Worm (Caenorhabditis elegans) whole organism, young adult: ENCODE results near the gene ztf-7.

Experiments
- B0261.1 ChIP-seq: sonication (generic microtip); optimal IDR thresholded peaks from 2 replicates; lab custom pipeline; 2016; ENCODE audit warnings: mild to moderate bottlenecking, missing genetic modification characterization, moderate library complexity, missing compliant biosample characterization
- B0336.3 ChIP-seq: fragments of 200-800 bp; sonication (Bioruptor generic); IDR thresholded peaks from 2 replicates; pipeline ENCODE4 v1.3.6; 2022; ENCODE audit warnings: missing genetic modification characterization, missing compliant biosample characterization
- C06A6.2 ChIP-seq: fragments of 200-800 bp; sonication (Bioruptor generic); conservative IDR thresholded peaks from 2 replicates; pipeline ENCODE4 v1.3.6; 2022; ENCODE audit warnings: missing genetic modification characterization, missing compliant biosample characterization
- F10E7.11 ChIP-seq: sonication (generic microtip); optimal IDR thresholded peaks from 2 replicates; lab custom pipeline; 2017; ENCODE audit warnings: mild to moderate bottlenecking, missing genetic modification characterization, moderate library complexity, missing compliant biosample characterization
- F22D6.2 ChIP-seq: sonication (generic microtip); optimal IDR thresholded peaks from 2 replicates; lab custom pipeline; 2016; ENCODE audit warnings: mild to moderate bottlenecking, missing genetic modification characterization, missing compliant biosample characterization
- F23B12.7 ChIP-seq: sonication (generic microtip); optimal IDR thresholded peaks from 2 replicates; lab custom pipeline; 2017; ENCODE audit warnings: missing genetic modification characterization, mild to moderate bottlenecking, missing compliant biosample characterization, antibody characterized with exemption, moderate library complexity; ENCODE audit not compliant: insufficient read depth
- F37B4.10 ChIP-seq: fragments of 200-800 bp; sonication (Bioruptor generic); IDR thresholded peaks from 2 replicates; pipeline ENCODE4 v1.3.6; 2022; ENCODE audit warnings: missing genetic modification characterization, missing compliant biosample characterization
- F39B2.1 ChIP-seq: fragments of 200-800 bp; sonication (Bioruptor generic); IDR thresholded peaks from 2 replicates; pipeline ENCODE4 v1.3.6; 2022; ENCODE audit warnings: missing genetic modification reagents, missing genetic modification characterization, missing compliant biosample characterization
- F52B5.7 ChIP-seq: sonication (generic microtip); optimal IDR thresholded peaks from 2 replicates; lab custom pipeline; 2016; ENCODE audit warnings: mild to moderate bottlenecking, missing genetic modification characterization, missing compliant biosample characterization
- F57C9.4 ChIP-seq: sonication (generic microtip); optimal IDR thresholded peaks from 2 replicates; lab custom pipeline; 2017; ENCODE audit warnings: mild to moderate bottlenecking, missing genetic modification characterization, missing compliant biosample characterization
- T26A5.8 ChIP-seq: sonication (generic microtip); optimal IDR thresholded peaks from 2 replicates; lab custom pipeline; 2016; ENCODE audit warnings: missing genetic modification characterization, missing compliant biosample characterization
- Y53G8AR.9 ChIP-seq: fragments of 200-800 bp; sonication (Bioruptor generic); conservative IDR thresholded peaks from 2 replicates; pipeline ENCODE4 v1.3.6; 2022; ENCODE audit warnings: missing genetic modification reagents, missing genetic modification characterization, missing compliant biosample characterization
- Y79H2A.3 ChIP-seq: fragments of 200-800 bp; sonication (Bioruptor generic); conservative IDR thresholded peaks from 2 replicates; pipeline ENCODE4 v1.3.6; 2022; ENCODE audit warnings: missing genetic modification reagents, missing genetic modification characterization, missing compliant biosample characterization
- akir-1 ChIP-seq: fragments of 200-800 bp; sonication (Bioruptor generic); optimal IDR thresholded peaks from 2 replicates; lab custom pipeline; 2018; ENCODE audit warnings: mild to moderate bottlenecking, missing genetic modification characterization, moderate library complexity, missing compliant biosample characterization
- atf-7 ChIP-seq: sonication (generic microtip); optimal IDR thresholded peaks from 2 replicates; lab custom pipeline; 2017; ENCODE audit warnings: mild to moderate bottlenecking, missing genetic modification characterization, missing compliant biosample characterization
- attf-5 ChIP-seq: fragments of 200-800 bp; sonication (Bioruptor generic); optimal IDR thresholded peaks from 2 replicates; lab custom pipeline; 2018; ENCODE audit warnings: mild to moderate bottlenecking, missing genetic modification characterization, missing compliant biosample characterization
- attf-6 ChIP-seq: fragments of 200-800 bp; sonication (Bioruptor generic); IDR thresholded peaks from 2 replicates; pipeline ENCODE4 v1.3.6; 2022; ENCODE audit warnings: missing genetic modification reagents, missing genetic modification characterization, missing compliant biosample characterization
- bed-1 ChIP-seq: fragments of 200-800 bp; sonication (Bioruptor generic); IDR thresholded peaks from 2 replicates; pipeline ENCODE4 v1.3.6; 2022; ENCODE audit warnings: missing genetic modification reagents, missing genetic modification characterization, missing compliant biosample characterization
- cebp-1 ChIP-seq, 2 experiments: fragments of 200-800 bp in 1 of 2; sonication (Bioruptor generic) in 1 of 2; sonication (generic microtip) in 1 of 2; IDR thresholded peaks in 1 of 2; optimal IDR thresholded peaks in 1 of 2; 2 replicates each; pipeline versions ENCODE4 v1.3.6 to Lab custom; 2017 to 2022; ENCODE audit warnings: missing compliant biosample characterization in 2 of 2, missing genetic modification characterization in 2 of 2, mild to moderate bottlenecking in 1 of 2, missing genetic modification reagents in 1 of 2, moderate library complexity in 1 of 2
- ceh-27 ChIP-seq: fragments of 200-800 bp; sonication (Bioruptor generic); optimal IDR thresholded peaks from 2 replicates; lab custom pipeline; 2018; ENCODE audit warnings: mild to moderate bottlenecking, missing genetic modification characterization, moderate library complexity, missing compliant biosample characterization
- ceh-79 ChIP-seq: sonication (generic microtip); optimal IDR thresholded peaks from 2 replicates; lab custom pipeline; 2017; ENCODE audit warnings: mild to moderate bottlenecking, missing genetic modification characterization, missing compliant biosample characterization
- die-1 ChIP-seq: sonication (generic microtip); optimal IDR thresholded peaks from 2 replicates; lab custom pipeline; 2016; ENCODE audit warnings: missing genotype, mild to moderate bottlenecking, missing genetic modification characterization, missing compliant biosample characterization
- dpl-1 ChIP-seq: fragments of 150-350 bp; optimal IDR thresholded peaks from 2 replicates; lab custom pipeline; 2014; ENCODE audit warnings: missing biosample characterization, missing genetic modification reagents, missing genetic modification characterization
- egl-44 ChIP-seq: fragments of 200-800 bp; sonication (Bioruptor generic); IDR thresholded peaks from 2 replicates; pipeline ENCODE4 v1.3.6; 2022; ENCODE audit warnings: missing genetic modification reagents, missing genetic modification characterization, missing compliant biosample characterization
- ekl-4 ChIP-seq: fragments of 200-800 bp; sonication (Bioruptor generic); IDR thresholded peaks from 2 replicates; pipeline ENCODE4 v1.3.6; 2022; ENCODE audit warnings: missing genetic modification reagents, missing genetic modification characterization, missing compliant biosample characterization
- ets-4 ChIP-seq: fragments of 200-800 bp; sonication (Bioruptor generic); optimal IDR thresholded peaks from 2 replicates; lab custom pipeline; 2018; ENCODE audit warnings: mild to moderate bottlenecking, missing genetic modification characterization, missing compliant biosample characterization
- gei-17 ChIP-seq: fragments of 200-800 bp; sonication (Bioruptor generic); optimal IDR thresholded peaks from 2 replicates; lab custom pipeline; 2018; ENCODE audit warnings: mild to moderate bottlenecking, missing genetic modification characterization, missing compliant biosample characterization
- hsf-1 ChIP-seq: fragments of 200-800 bp; sonication (Bioruptor generic); IDR thresholded peaks from 2 replicates; pipeline ENCODE4 v1.3.6; 2022; ENCODE audit warnings: missing genetic modification reagents, missing genetic modification characterization, missing compliant biosample characterization
- let-526 ChIP-seq: fragments of 200-800 bp; sonication (Bioruptor generic); IDR thresholded peaks from 2 replicates; pipeline ENCODE4 v1.3.6; 2022; ENCODE audit warnings: missing genetic modification reagents, missing genetic modification characterization, missing compliant biosample characterization
- lin-26 ChIP-seq: fragments of 200-800 bp; sonication (Bioruptor generic); IDR thresholded peaks from 2 replicates; pipeline ENCODE4 v1.3.6; 2022; ENCODE audit warnings: missing genetic modification reagents, missing genetic modification characterization, missing compliant biosample characterization
- lin-40 ChIP-seq: sonication (generic microtip); optimal IDR thresholded peaks from 2 replicates; lab custom pipeline; 2016; ENCODE audit warnings: missing genetic modification characterization, mild to moderate bottlenecking, missing compliant biosample characterization, missing genotype, missing genetic modification reagents
- lin-54 ChIP-seq: fragments of 200-800 bp; sonication (Bioruptor generic); optimal IDR thresholded peaks from 2 replicates; lab custom pipeline; 2018; ENCODE audit warnings: mild to moderate bottlenecking, missing genetic modification characterization, missing compliant biosample characterization
- lsl-1 ChIP-seq: fragments of 200-800 bp; sonication (Bioruptor generic); optimal IDR thresholded peaks from 2 replicates; lab custom pipeline; 2018; ENCODE audit warnings: mild to moderate bottlenecking, missing genetic modification characterization, moderate library complexity, missing compliant biosample characterization
- lsy-27 ChIP-seq: sonication (generic microtip); optimal IDR thresholded peaks from 2 replicates; lab custom pipeline; 2017; ENCODE audit warnings: missing genetic modification characterization, mild to moderate bottlenecking, missing compliant biosample characterization, antibody characterized with exemption, missing genotype, borderline replicate concordance; ENCODE audit not compliant: insufficient read depth
- madf-3 ChIP-seq: fragments of 200-800 bp; sonication (Bioruptor generic); IDR thresholded peaks from 2 replicates; pipeline ENCODE4 v1.3.6; 2022; ENCODE audit warnings: missing genetic modification reagents, missing genetic modification characterization, missing compliant biosample characterization
- madf-8 ChIP-seq: fragments of 200-800 bp; sonication (Bioruptor generic); conservative IDR thresholded peaks from 2 replicates; pipeline ENCODE4 v1.3.6; 2022; ENCODE audit warnings: missing genetic modification reagents, missing genetic modification characterization, missing compliant biosample characterization
- mcd-1 ChIP-seq: fragments of 200-800 bp; sonication (Bioruptor generic); IDR thresholded peaks from 2 replicates; pipeline ENCODE4 v1.3.6; 2022; ENCODE audit warnings: missing genetic modification reagents, missing genetic modification characterization, missing compliant biosample characterization
- mel-28 ChIP-seq: sonication (generic microtip); optimal IDR thresholded peaks from 2 replicates; lab custom pipeline; 2016; ENCODE audit warnings: borderline replicate concordance, mild to moderate bottlenecking, missing genetic modification characterization, missing compliant biosample characterization
- nfya-2 ChIP-seq: fragments of 200-800 bp; sonication (Bioruptor generic); IDR thresholded peaks from 2 replicates; pipeline ENCODE4 v1.3.6; 2022; ENCODE audit warnings: missing genetic modification reagents, missing genetic modification characterization, missing compliant biosample characterization
- nhr-27 ChIP-seq: fragments of 200-800 bp; sonication (Bioruptor generic); optimal IDR thresholded peaks from 2 replicates; lab custom pipeline; 2018; ENCODE audit warnings: mild to moderate bottlenecking, missing genetic modification characterization, moderate library complexity, missing compliant biosample characterization
- pbrm-1 ChIP-seq: fragments of 200-800 bp; sonication (Bioruptor generic); IDR thresholded peaks from 2 replicates; pipeline ENCODE4 v1.3.6; 2022; ENCODE audit warnings: missing genetic modification reagents, missing genetic modification characterization, missing compliant biosample characterization
- sptf-2 ChIP-seq: fragments of 200-800 bp; sonication (Bioruptor generic); optimal IDR thresholded peaks from 2 replicates; lab custom pipeline; 2018; ENCODE audit warnings: mild to moderate bottlenecking, missing genetic modification characterization, missing compliant biosample characterization
- tbp1 ChIP-seq: fragments of 200-800 bp; sonication (Bioruptor generic); optimal IDR thresholded peaks from 2 replicates; lab custom pipeline; 2018; ENCODE audit warnings: mild to moderate bottlenecking, missing genetic modification characterization, missing compliant biosample characterization
- tlf-1 ChIP-seq: fragments of 200-800 bp; sonication (Bioruptor generic); optimal IDR thresholded peaks from 2 replicates; lab custom pipeline; 2018; ENCODE audit warnings: mild to moderate bottlenecking, missing genetic modification characterization, missing compliant biosample characterization
- zfh-2 ChIP-seq: fragments of 200-800 bp; sonication (Bioruptor generic); conservative IDR thresholded peaks from 2 replicates; pipeline ENCODE4 v1.3.6; 2022; ENCODE audit warnings: missing genetic modification reagents, missing genetic modification characterization, missing compliant biosample characterization
- zim-3 ChIP-seq: sonication (generic microtip); optimal IDR thresholded peaks from 2 replicates; lab custom pipeline; 2017; ENCODE audit warnings: mild to moderate bottlenecking, missing genetic modification characterization, moderate library complexity, missing compliant biosample characterization
- ztf-26 ChIP-seq: sonication (generic microtip); optimal IDR thresholded peaks from 2 replicates; lab custom pipeline; 2017; ENCODE audit warnings: missing genetic modification characterization, missing compliant biosample characterization

ztf-7 gene

ce11 chrV:9789657-9790261 is at the start of gene ztf-7 (continued):
- TF ChIP-seq Y79H2A.3 (GFP tag; lab: Robert Waterston, UW): no peak
- TF ChIP-seq F22D6.2: peak; percentile 87
- peak; percentile 32 for TF ChIP-seq ceh-79 (tag; lab: Kevin White, UChicago)
- peak; percentile 93 for TF ChIP-seq C06A6.2 (GFP tag; lab: Robert Waterston, UW)
- peak; percentile 97 for TF ChIP-seq ceh-27
- TF ChIP-seq zfh-2 (GFP tag; lab: Robert Waterston, UW): no peak
- peak; percentile 62; the same call in 1 of the 2 replicates for TF ChIP-seq hsf-1 (GFP tag; lab: Robert Waterston, UW)
- TF ChIP-seq lin-40 (tag; lab: Kevin White, UChicago): peak; percentile 97
- peak; percentile 68 for TF ChIP-seq lsl-1 (GFP tag; lab: Kevin White, UChicago)
- TF ChIP-seq lin-26 (GFP tag; lab: Robert Waterston, UW): no peak
- TF ChIP-seq B0261.1 (tag; lab: Kevin White, UChicago): peak; percentile 12
- TF ChIP-seq nhr-27 (tag; lab: Kevin White, UChicago): peak; percentile 8
- TF ChIP-seq F37B4.10 (GFP tag; lab: Robert Waterston, UW): 0 out of 2 replicates have a peak, but pooled peaks have one; percentile 78
- peak; percentile 31 for TF ChIP-seq F52B5.7 (tag; lab: Kevin White, UChicago)
- peak; percentile 88 for TF ChIP-seq madf-3 (GFP tag; lab: Robert Waterston, UW)
- TF ChIP-seq F57C9.4: no peak
- TF ChIP-seq sptf-2 (GFP tag; lab: Kevin White, UChicago): no peak
- TF ChIP-seq bed-1 (GFP tag; lab: Robert Waterston, UW): 0 out of 2 replicates have a peak, but pooled peaks have one; percentile 75
- peak; percentile 97 for TF ChIP-seq pbrm-1 (GFP tag; lab: Robert Waterston, UW)
- peak; percentile 75 for TF ChIP-seq cebp-1 (GFP tag; IDR thresholded peaks at IDR 0.05; lab: Robert Waterston, UW)
- TF ChIP-seq cebp-1 (tag; optimal IDR thresholded peaks at IDR 0.05; lab: Kevin White, UChicago): peak; percentile 96
- TF ChIP-seq attf-5: peak; percentile 97
- TF ChIP-seq akir-1: peak; percentile 15
- TF ChIP-seq atf-7 (tag; lab: Kevin White, UChicago): peak; percentile 96
- TF ChIP-seq B0336.3: peak; percentile 98
- peak; percentile 92 for TF ChIP-seq mcd-1 (GFP tag; lab: Robert Waterston, UW)
- TF ChIP-seq ztf-26 (tag; lab: Kevin White, UChicago): peak; percentile 97
- TF ChIP-seq nfya-2: no peak
- peak; percentile 55 for TF ChIP-seq F23B12.7 (tag; lab: Kevin White, UChicago)
- TF ChIP-seq F39B2.1 (GFP tag; lab: Robert Waterston, UW): no peak
- TF ChIP-seq Y53G8AR.9 (GFP tag; lab: Robert Waterston, UW): peak; percentile 95
- TF ChIP-seq mel-28 (tag; lab: Kevin White, UChicago): no peak
- peak; percentile 91 for TF ChIP-seq lin-54 (GFP tag; lab: Kevin White, UChicago)
- peak; percentile 86 for TF ChIP-seq ets-4
- peak; percentile 89 for TF ChIP-seq gei-17 (GFP tag; lab: Kevin White, UChicago)
- TF ChIP-seq ekl-4 (GFP tag; lab: Robert Waterston, UW): peak; percentile 96
- TF ChIP-seq lsy-27 (tag; lab: Kevin White, UChicago): no peak
- no peak for TF ChIP-seq T26A5.8 (tag; lab: Kevin White, UChicago)
- TF ChIP-seq attf-6: 0 out of 2 replicates have a peak, but pooled peaks have one; percentile 11
- TF ChIP-seq F10E7.11: no peak
- TF ChIP-seq madf-8 (GFP tag; lab: Robert Waterston, UW): no peak
- peak; percentile 93 for TF ChIP-seq let-526 (GFP tag; lab: Robert Waterston, UW)
- TF ChIP-seq die-1 (tag; lab: Kevin White, UChicago): no peak
- peak; percentile 97 for TF ChIP-seq tlf-1
- no peak for TF ChIP-seq zim-3
- peak; percentile 49 for TF ChIP-seq dpl-1 (GFP tag; lab: Kevin White, UChicago)
- TF ChIP-seq tbp1: peak; percentile 73
- TF ChIP-seq egl-44: peak; percentile 68
